Fruit fly (Drosophila melanogaster): Measurements from ENCODE around the gene CG14015.
A peak's percentile ranks its signal among the peaks of the same experiment; 100 is the strongest.

CG14015 gene

DNA sequence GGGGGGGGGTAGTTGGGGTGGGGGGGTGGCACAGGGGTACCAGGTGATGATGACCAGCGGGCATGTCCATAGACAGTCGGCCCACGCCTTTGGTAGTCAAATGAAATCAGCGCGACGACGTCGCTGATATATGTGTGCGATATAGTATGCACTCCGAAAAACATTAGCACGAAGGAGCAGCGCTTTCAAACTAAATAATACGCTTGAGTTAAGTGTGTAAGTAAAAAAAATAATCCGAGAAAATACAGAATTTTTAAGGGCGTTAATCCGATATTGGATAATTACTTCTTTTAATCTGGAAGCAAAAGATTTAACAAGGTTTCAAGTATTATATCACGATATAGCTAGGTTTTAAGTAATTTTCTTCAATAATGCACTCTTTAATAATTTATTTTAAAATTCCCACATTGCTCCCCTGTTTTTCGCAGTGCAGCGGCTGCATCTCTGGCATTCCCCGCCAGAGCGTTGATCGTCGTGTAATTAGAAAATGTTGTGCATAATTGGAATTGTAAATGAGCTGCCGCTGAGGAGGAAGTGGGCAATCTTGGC is 44.1 kb downstream of the CG14015 start (continued):
- no peak for TF ChIP-seq Sox102F (GFP tag; optimal IDR thresholded peaks at IDR 0.05)
- peak; percentile 25 for TF ChIP-seq lz (GFP tag; optimal IDR thresholded peaks at IDR 0.05)
- peak in 1 of 2 experiments; percentile 54 for TF ChIP-seq salr (GFP tag; optimal IDR thresholded peaks at IDR 0.05)
- no peak for TF ChIP-seq Ets21C (GFP tag; optimal IDR thresholded peaks at IDR 0.05)
- TF ChIP-seq CG34406 (GFP tag; optimal IDR thresholded peaks at IDR 0.05) = peak; percentile 15
- peak; percentile 37; the same call in 1 of the 2 replicates for TF ChIP-seq Gug (GFP tag; IDR thresholded peaks at IDR 0.05)
- no peak for TF ChIP-seq CG6792 (GFP tag; optimal IDR thresholded peaks at IDR 0.05)
- TF ChIP-seq CG6854 (GFP tag; optimal IDR thresholded peaks at IDR 0.05) = no peak

- TF ChIP-seq CG34406 (GFP tag; optimal IDR thresholded peaks at IDR 0.05) = peak; percentile 29
- peak; percentile 29 for TF ChIP-seq topi (GFP tag; optimal IDR thresholded peaks at IDR 0.05)
- peak; percentile 26 for TF ChIP-seq CG9139 (GFP tag; optimal IDR thresholded peaks at IDR 0.05)
- TF ChIP-seq pdm3 (GFP tag; optimal IDR thresholded peaks at IDR 0.05) = peak; percentile 16
- no peak for TF ChIP-seq CG11762 (GFP tag; optimal IDR thresholded peaks at IDR 0.05; ENCODE audit: insufficient read depth)
- TF ChIP-seq CG8632 (GFP tag; optimal IDR thresholded peaks at IDR 0.05) = peak; percentile 44
- peak; percentile 54 for TF ChIP-seq CG10631 (GFP tag; optimal IDR thresholded peaks at IDR 0.05)
- peak; percentile 68 for TF ChIP-seq svp (GFP tag)
- no peak for TF ChIP-seq lz (GFP tag; optimal IDR thresholded peaks at IDR 0.05)
- peak; percentile 54 for TF ChIP-seq CG3919 (GFP tag; optimal IDR thresholded peaks at IDR 0.05)
- TF ChIP-seq CG1621 (tag; optimal IDR thresholded peaks at IDR 0.05) = no peak
- TF ChIP-seq Sox15 (GFP tag; optimal IDR thresholded peaks at IDR 0.05) = peak; percentile 19
- TF ChIP-seq ss (GFP tag; optimal IDR thresholded peaks at IDR 0.05) = peak; percentile 59 to 73
- peak; percentile 36 for TF ChIP-seq esn (GFP tag; optimal IDR thresholded peaks at IDR 0.05)
- peak; percentile 81 for TF ChIP-seq Eip78C (GFP tag)
- TF ChIP-seq dac (GFP tag; optimal IDR thresholded peaks at IDR 0.05) = peak; percentile 15
- TF ChIP-seq CG6163 (GFP tag; IDR thresholded peaks at IDR 0.05) = no peak
- peak; percentile 48 for TF ChIP-seq Hr4 (GFP tag; optimal IDR thresholded peaks at IDR 0.05)
- peak; percentile 70 for TF ChIP-seq CG32006 (GFP tag; optimal IDR thresholded peaks at IDR 0.05)
- TF ChIP-seq Ets21C (GFP tag; optimal IDR thresholded peaks at IDR 0.05) = no peak
- peak; percentile 43 for TF ChIP-seq Sox14 (GFP tag; optimal IDR thresholded peaks at IDR 0.05)
- no peak for TF ChIP-seq eg (GFP tag; IDR thresholded peaks at IDR 0.05)
- TF ChIP-seq Ets96B (tag; optimal IDR thresholded peaks at IDR 0.05) = peak; percentile 31
- no peak for TF ChIP-seq CG7368 (GFP tag; optimal IDR thresholded peaks at IDR 0.05)
- TF ChIP-seq Hr38 (GFP tag; optimal IDR thresholded peaks at IDR 0.05) = no peak
- TF ChIP-seq CG3032 (tag; optimal IDR thresholded peaks at IDR 0.05) = peak; percentile 42
- peak; percentile 27 for TF ChIP-seq CG10669 (GFP tag; optimal IDR thresholded peaks at IDR 0.05)
- no peak for TF ChIP-seq Smox (GFP tag; optimal IDR thresholded peaks at IDR 0.05)
- TF ChIP-seq Eip75B (GFP tag; optimal IDR thresholded peaks at IDR 0.05) = peak; percentile 33
- peak; percentile 16 for TF ChIP-seq Met (GFP tag; optimal IDR thresholded peaks at IDR 0.05)
- TF ChIP-seq CG8119 (GFP tag; IDR thresholded peaks at IDR 0.05) = peak; percentile 27; the same call in 1 of the 3 replicates
- TF ChIP-seq CG6276 (GFP tag; optimal IDR thresholded peaks at IDR 0.05) = peak; percentile 10
- TF ChIP-seq vri (GFP tag; optimal IDR thresholded peaks at IDR 0.05) = no peak
- peak; percentile 54 for TF ChIP-seq net (GFP tag; optimal IDR thresholded peaks at IDR 0.05)
- TF ChIP-seq salr (GFP tag; optimal IDR thresholded peaks at IDR 0.05) = peak in 1 of 2 experiments; percentile 40
- TF ChIP-seq spab (GFP tag; optimal IDR thresholded peaks at IDR 0.05) = peak; percentile 55
- no peak for TF ChIP-seq CG11294 (GFP tag; IDR thresholded peaks at IDR 0.05)
- peak; percentile 64 for TF ChIP-seq CG6808 (GFP tag; optimal IDR thresholded peaks at IDR 0.05)
- peak; percentile 49 for TF ChIP-seq fd59A (GFP tag; optimal IDR thresholded peaks at IDR 0.05)
- peak; percentile 31 for TF ChIP-seq acj6 (GFP tag; optimal IDR thresholded peaks at IDR 0.05)
- peak; percentile 23 for TF ChIP-seq Hr39 (GFP tag; optimal IDR thresholded peaks at IDR 0.05)
- TF ChIP-seq Lpt (GFP tag; optimal IDR thresholded peaks at IDR 0.05) = no peak
- no peak for TF ChIP-seq Gug (GFP tag; IDR thresholded peaks at IDR 0.05)
- peak; percentile 35 for TF ChIP-seq CG6792 (GFP tag; optimal IDR thresholded peaks at IDR 0.05)
- peak; percentile 27 for TF ChIP-seq dsx (GFP tag; optimal IDR thresholded peaks at IDR 0.05; ENCODE audit: poor library complexity, severe bottlenecking)
- TF ChIP-seq CG11902 (GFP tag; optimal IDR thresholded peaks at IDR 0.05) = peak; percentile 1
Observed at dm6 chr2L:5493907-5494404, 45.0 kb downstream of the CG14015 start.
